Worm (Caenorhabditis elegans): Measurements from ENCODE around the gene F37C12.14.

The F37C12.14 gene

ce11 chrIII:7136015-7136414 is 49.4 kb downstream of the F37C12.14 start, which contains the start of gene B0280.17:
TSS of gene B0280.17 (minus strand) at chrIII:7136115.
- TF ChIP-seq ref-2 (tag; optimal IDR thresholded peaks at IDR 0.05) (no peak), rnt-1 (tag; optimal IDR thresholded peaks at IDR 0.05) (no peak), eyg-1 (tag; optimal IDR thresholded peaks at IDR 0.05) (no peak), C08G9.2 (tag; optimal IDR thresholded peaks at IDR 0.05) (no peak), ceh-48 (tag; optimal IDR thresholded peaks at IDR 0.05) (no peak), elt-2 (tag; optimal IDR thresholded peaks at IDR 0.05) (no peak), ceh-19 (GFP tag; optimal IDR thresholded peaks at IDR 0.05) (no peak), ceh-30 (tag; optimal IDR thresholded peaks at IDR 0.05) (no peak), ceh-2 (tag; optimal IDR thresholded peaks at IDR 0.05) (no peak), dmd-4 (tag; optimal IDR thresholded peaks at IDR 0.05; ENCODE audit: borderline replicate concordance) (no peak), F13H6.1 (tag; optimal IDR thresholded peaks at IDR 0.05) (no peak)

Measured in whole organism, late embryonic.